Worm (Caenorhabditis elegans) whole organism, L2 larva: Measurements from ENCODE around the gene srh-213.
A peak's percentile ranks its signal among the peaks of the same experiment; 100 is the strongest.
"Not testable (repeated sequence)": the region's sequence is repeated elsewhere in the genome, so short reads cannot be mapped to it uniquely, and the experiment has no call there.

Experiments
- C34F6.9 ChIP-seq: fragments of 150-350 bp; optimal IDR thresholded peaks from 2 replicates; lab custom pipeline; 2014; ENCODE audit warnings: missing biosample characterization, missing genetic modification characterization
- F13H6.1 ChIP-seq: sonication (generic microtip); optimal IDR thresholded peaks from 2 replicates; lab custom pipeline; 2016; ENCODE audit warnings: missing genetic modification characterization, missing compliant biosample characterization
- alr-1 ChIP-seq: fragments of 150-350 bp; optimal IDR thresholded peaks from 2 replicates; lab custom pipeline; 2014; ENCODE audit warnings: missing biosample characterization, missing genetic modification characterization
- ama-1 ChIP-seq: fragments of 150-350 bp; optimal IDR thresholded peaks from 2 replicates; lab custom pipeline; 2018; ENCODE audit warnings: inconsistent platforms
- ceh-82 ChIP-seq: fragments of 150-350 bp; optimal IDR thresholded peaks from 2 replicates; lab custom pipeline; 2014; ENCODE audit warnings: missing biosample characterization, missing genetic modification characterization
- crh-2 ChIP-seq: sonication (generic microtip); optimal IDR thresholded peaks from 2 replicates; lab custom pipeline; 2017; ENCODE audit warnings: missing biosample characterization, missing genetic modification characterization
- dmd-4 ChIP-seq: sonication (generic microtip); optimal IDR thresholded peaks from 2 replicates; lab custom pipeline; 2017; ENCODE audit warnings: missing biosample characterization, missing genetic modification characterization
- egl-27 ChIP-seq: sonication (generic microtip); optimal IDR thresholded peaks from 3 replicates; lab custom pipeline; 2017; ENCODE audit warnings: missing biosample characterization, missing genetic modification reagents, missing genetic modification characterization
- elt-1 ChIP-seq: fragments of 150-350 bp; optimal IDR thresholded peaks from 2 replicates; lab custom pipeline; 2014; ENCODE audit warnings: missing biosample characterization, missing genetic modification characterization
- fos-1 ChIP-seq: fragments of 150-350 bp; optimal IDR thresholded peaks from 2 replicates; lab custom pipeline; 2014; ENCODE audit warnings: missing biosample characterization, missing genetic modification characterization
- lin-11 ChIP-seq: fragments of 150-350 bp; sonication (generic microtip); optimal IDR thresholded peaks from 2 replicates; lab custom pipeline; 2014; ENCODE audit warnings: missing biosample characterization, missing genetic modification characterization, inconsistent platforms, mixed read lengths
- lin-13 ChIP-seq: fragments of 150-350 bp; optimal IDR thresholded peaks from 2 replicates; lab custom pipeline; 2014; ENCODE audit warnings: missing biosample characterization, missing genetic modification reagents, missing genetic modification characterization
- lin-39 ChIP-seq: fragments of 150-350 bp; optimal IDR thresholded peaks from 2 replicates; lab custom pipeline; 2014; ENCODE audit warnings: missing biosample characterization, missing genetic modification reagents, missing genetic modification characterization
- lsy-2 ChIP-seq, 2 experiments: fragments of 150-350 bp in 1 of 2; sonication (generic microtip) in 1 of 2; optimal IDR thresholded peaks; 2 replicates each; lab custom pipeline; 2014 to 2017; ENCODE audit warnings: missing biosample characterization in 2 of 2, missing genetic modification characterization in 2 of 2
- mab-5 ChIP-seq: fragments of 150-350 bp; optimal IDR thresholded peaks from 2 replicates; lab custom pipeline; 2014; ENCODE audit warnings: missing biosample characterization, missing genetic modification characterization
- mbf-1 ChIP-seq: sonication (generic microtip); optimal IDR thresholded peaks from 2 replicates; lab custom pipeline; 2017; ENCODE audit warnings: missing biosample characterization, missing genetic modification characterization
- mdl-1 ChIP-seq, 2 experiments: fragments of 150-350 bp in 1 of 2; sonication (generic microtip) in 1 of 2; optimal IDR thresholded peaks; 2 replicates each; lab custom pipeline; 2017; ENCODE audit warnings: missing biosample characterization in 2 of 2, missing genetic modification characterization in 2 of 2
- nhr-12 ChIP-seq: fragments of 150-350 bp; optimal IDR thresholded peaks from 2 replicates; lab custom pipeline; 2014; ENCODE audit warnings: missing biosample characterization, missing genetic modification characterization
- nhr-129 ChIP-seq: fragments of 150-350 bp; optimal IDR thresholded peaks from 2 replicates; lab custom pipeline; 2014; ENCODE audit warnings: missing biosample characterization, missing genetic modification characterization
- nhr-237 ChIP-seq: fragments of 150-350 bp; optimal IDR thresholded peaks from 2 replicates; lab custom pipeline; 2014; ENCODE audit warnings: missing biosample characterization, missing genetic modification characterization
- nhr-77 ChIP-seq: fragments of 150-350 bp; optimal IDR thresholded peaks from 2 replicates; lab custom pipeline; 2014; ENCODE audit warnings: missing biosample characterization, missing genetic modification characterization
- peb-1 ChIP-seq: fragments of 150-350 bp; optimal IDR thresholded peaks from 2 replicates; lab custom pipeline; 2014; ENCODE audit warnings: missing biosample characterization, missing genetic modification characterization
- sem-4 ChIP-seq: fragments of 150-350 bp; optimal IDR thresholded peaks from 2 replicates; lab custom pipeline; 2014; ENCODE audit warnings: missing biosample characterization, missing genetic modification reagents, missing genetic modification characterization
- skn-1 ChIP-seq: sonication (generic microtip); optimal IDR thresholded peaks from 2 replicates; lab custom pipeline; 2017; ENCODE audit warnings: missing biosample characterization, missing genetic modification characterization
- sma-3 ChIP-seq: sonication (generic microtip); optimal IDR thresholded peaks from 2 replicates; lab custom pipeline; 2016; ENCODE audit warnings: missing genetic modification reagents, missing genetic modification characterization, missing compliant biosample characterization
- sma-9 ChIP-seq, 2 experiments: fragments of 150-350 bp in 1 of 2; sonication (generic microtip) in 1 of 2; optimal IDR thresholded peaks; 2 replicates each; lab custom pipeline; 2014 to 2016; ENCODE audit warnings: missing genetic modification characterization in 2 of 2, mild to moderate bottlenecking in 1 of 2, missing biosample characterization in 1 of 2, missing compliant biosample characterization in 1 of 2, missing genetic modification reagents in 1 of 2, moderate library complexity in 1 of 2
- unc-39 ChIP-seq: fragments of 150-350 bp; optimal IDR thresholded peaks from 2 replicates; lab custom pipeline; 2014; ENCODE audit warnings: missing biosample characterization, missing genetic modification characterization
- unc-55 ChIP-seq: fragments of 150-350 bp; sonication (generic microtip); optimal IDR thresholded peaks from 3 replicates; lab custom pipeline; 2014; ENCODE audit warnings: missing biosample characterization, missing genetic modification reagents, missing genetic modification characterization
- unc-62 ChIP-seq: fragments of 150-350 bp; optimal IDR thresholded peaks from 2 replicates; lab custom pipeline; 2014; ENCODE audit warnings: missing biosample characterization, missing genetic modification reagents, missing genetic modification characterization
- zag-1 ChIP-seq: fragments of 150-350 bp; optimal IDR thresholded peaks from 2 replicates; lab custom pipeline; 2014; ENCODE audit warnings: missing biosample characterization, missing genetic modification characterization
- ztf-1 ChIP-seq: fragments of 200-800 bp; sonication (Bioruptor generic); conservative IDR thresholded peaks from 2 replicates; pipeline ENCODE4 v1.3.6; 2022; ENCODE audit warnings: missing genetic modification characterization, missing compliant biosample characterization
- ztf-11 ChIP-seq: sonication (generic microtip); optimal IDR thresholded peaks from 2 replicates; lab custom pipeline; 2017; ENCODE audit warnings: missing biosample characterization, missing genetic modification characterization
- ztf-4 ChIP-seq: fragments of 150-350 bp; optimal IDR thresholded peaks from 2 replicates; lab custom pipeline; 2014; ENCODE audit warnings: missing biosample characterization, missing genetic modification characterization

The srh-213 gene

DNA sequence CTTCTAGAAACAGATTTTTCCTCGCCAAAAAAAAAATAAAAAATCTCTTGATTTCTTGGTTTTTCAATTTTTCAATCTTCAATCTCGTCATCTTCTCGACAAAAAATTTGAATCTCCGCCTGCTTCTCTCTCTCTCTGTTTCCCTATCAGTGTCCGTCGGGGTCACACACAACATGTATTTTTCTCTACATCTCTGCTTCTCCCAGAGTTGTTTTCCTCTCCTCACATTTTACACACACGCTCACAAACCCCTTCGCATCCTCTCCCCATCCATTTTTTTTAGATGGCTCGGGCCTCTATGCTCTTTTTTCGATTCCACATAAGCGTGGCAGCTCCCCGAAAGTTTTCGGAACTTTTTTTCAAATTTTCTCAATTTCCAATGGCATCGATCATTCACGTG is 15.0 kb downstream of the srh-213 start (continued):
- TF ChIP-seq elt-1 (tag; lab: Kevin White, UChicago) (no peak), lin-11 (no peak), sma-3 (GFP tag; lab: Kevin White, UChicago) (peak; percentile 9), nhr-129 (peak; percentile 75), egl-27 (no peak), mab-5 (tag; lab: Kevin White, UChicago) (no peak), ztf-11 (tag; lab: Kevin White, UChicago) (no peak), crh-2 (tag; lab: Kevin White, UChicago) (peak; percentile 49), ztf-1 (GFP tag; lab: Robert Waterston, UW) (no peak), sem-4 (tag; lab: Kevin White, UChicago) (no peak), mdl-1 (tag; optimal IDR thresholded peaks at IDR 0.05; lab: Kevin White, UChicago) (no peak), F13H6.1 (tag; lab: Kevin White, UChicago) (peak; percentile 44), skn-1 (no peak), sma-9 (GFP tag; optimal IDR thresholded peaks at IDR 0.05; lab: Kevin White, UChicago) (peak; percentile 75), sma-9 (tag; optimal IDR thresholded peaks at IDR 0.05; lab: Kevin White, UChicago) (no peak), ztf-4 (tag; lab: Kevin White, UChicago) (no peak), ceh-82 (tag; lab: Kevin White, UChicago) (no peak), nhr-12 (tag; lab: Kevin White, UChicago) (no peak), unc-55 (GFP tag; lab: Kevin White, UChicago) (peak; percentile 55), nhr-237 (tag; lab: Kevin White, UChicago) (no peak), alr-1 (no peak)

DNA sequence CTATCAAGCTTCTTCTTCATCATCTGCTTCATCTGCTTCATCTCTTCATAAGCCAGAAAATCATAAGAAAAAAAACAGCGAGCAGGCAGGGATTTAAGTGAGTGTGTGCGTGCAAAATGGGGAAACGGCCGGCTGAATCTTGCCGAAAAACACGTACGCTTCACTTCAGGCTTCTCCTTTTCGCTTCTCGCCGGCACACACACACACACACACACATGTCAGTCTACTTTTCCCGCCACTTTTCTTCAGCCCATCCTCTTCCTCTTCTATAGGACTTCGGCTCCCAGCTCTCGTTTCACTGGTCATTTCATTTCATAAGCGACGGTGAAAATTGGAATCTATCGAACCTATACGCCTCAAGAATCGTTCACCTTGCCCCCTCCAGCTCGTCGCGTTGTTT is 15.6 kb downstream of the srh-213 start:
- TF ChIP-seq C34F6.9 (tag; lab: Kevin White, UChicago) (peak; percentile 40), lin-11 (peak; percentile 14), mbf-1 (no peak), nhr-129 (peak; percentile 67), alr-1 (no peak)

DNA sequence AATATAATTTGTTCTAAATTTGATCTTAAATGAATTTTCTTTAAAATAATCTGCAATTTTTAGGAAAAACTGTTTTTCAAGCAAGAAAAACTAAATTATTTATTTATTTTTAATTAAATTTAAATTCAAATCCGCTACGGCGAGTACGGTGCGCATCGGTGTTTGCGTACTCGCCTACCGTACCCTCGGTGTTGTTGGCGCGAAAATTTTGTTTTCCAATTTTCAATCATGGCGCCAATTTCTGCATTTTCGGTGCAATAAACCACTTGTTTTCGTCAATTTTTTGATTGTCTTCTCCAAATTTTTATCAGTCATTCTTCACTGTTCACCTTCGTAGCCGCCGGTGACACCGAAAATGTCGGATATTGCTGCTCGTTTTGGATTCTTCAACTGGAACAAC is 16.0 kb downstream of the srh-213 start, which contains the start of gene pygl-1:
TSS of gene pygl-1 (plus strand) at position 211 of the 400 bp plus-strand sequence.
- TF ChIP-seq fos-1 (tag; lab: Kevin White, UChicago): no peak
- TF ChIP-seq lsy-2 (tag; optimal IDR thresholded peaks at IDR 0.05; lab: Kevin White, UChicago): peak in 1 of 2 experiments; percentile 81
- TF ChIP-seq zag-1 (tag; lab: Kevin White, UChicago): no peak

DNA sequence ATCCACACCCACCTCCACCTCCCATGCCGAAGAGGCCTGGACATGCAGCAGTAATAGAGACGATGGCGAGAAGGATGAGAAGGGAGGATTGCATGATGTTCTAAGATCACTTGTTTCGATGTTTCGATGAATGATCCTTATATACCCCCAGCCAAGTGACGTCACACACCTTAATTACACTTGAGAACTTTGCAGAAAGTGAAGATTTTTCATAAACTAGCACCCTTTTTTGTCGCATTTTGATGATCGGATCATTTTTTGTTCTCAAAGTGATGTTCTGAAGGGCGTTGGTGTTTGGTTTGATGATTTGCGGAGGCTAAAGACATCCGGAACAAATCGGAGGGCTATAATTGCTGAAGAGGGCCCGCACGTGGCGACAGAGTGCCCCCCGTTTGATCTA is 19.1 kb downstream of the srh-213 start, which contains the start of gene grl-27:
TSS of gene grl-27 (minus strand) at position 101 of the 400 bp plus-strand sequence.
- no peak for TF ChIP-seq skn-1
- TF ChIP-seq unc-62: no peak
- TF ChIP-seq nhr-77 (tag; lab: Kevin White, UChicago): no peak
- no peak for TF ChIP-seq ztf-4 (tag; lab: Kevin White, UChicago)
- TF ChIP-seq lsy-2 (tag; optimal IDR thresholded peaks at IDR 0.05; lab: Kevin White, UChicago): no peak
- no peak for TF ChIP-seq sem-4 (tag; lab: Kevin White, UChicago)
- TF ChIP-seq, all 48 proteins: peak for 0

DNA sequence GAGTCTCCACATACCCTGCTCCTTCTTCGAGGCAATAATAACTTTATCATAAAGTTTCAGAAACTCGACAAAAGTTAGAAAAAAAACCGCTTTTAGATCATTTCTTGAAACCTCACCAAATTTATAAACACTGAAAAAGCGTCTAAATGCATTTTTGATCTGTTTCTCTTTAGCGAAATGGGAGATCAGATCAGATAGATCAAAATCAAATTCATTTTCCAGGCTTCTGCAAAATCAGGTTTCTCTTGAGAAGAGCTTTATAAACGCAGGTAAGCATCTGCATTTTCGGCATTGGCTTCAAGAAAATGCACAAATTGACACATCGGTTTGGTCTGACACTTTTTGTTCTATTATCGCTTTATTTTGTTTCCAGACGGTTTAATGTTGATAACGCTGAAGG is 22.4 kb downstream of the srh-213 start, which contains the start of gene F40C5.1:
TSS of gene F40C5.1 (plus strand) at position 301 of the 400 bp plus-strand sequence.
- not testable (repeated sequence) for TF ChIP-seq peb-1; nhr-129; unc-39 (tag; lab: Kevin White, UChicago)

DNA sequence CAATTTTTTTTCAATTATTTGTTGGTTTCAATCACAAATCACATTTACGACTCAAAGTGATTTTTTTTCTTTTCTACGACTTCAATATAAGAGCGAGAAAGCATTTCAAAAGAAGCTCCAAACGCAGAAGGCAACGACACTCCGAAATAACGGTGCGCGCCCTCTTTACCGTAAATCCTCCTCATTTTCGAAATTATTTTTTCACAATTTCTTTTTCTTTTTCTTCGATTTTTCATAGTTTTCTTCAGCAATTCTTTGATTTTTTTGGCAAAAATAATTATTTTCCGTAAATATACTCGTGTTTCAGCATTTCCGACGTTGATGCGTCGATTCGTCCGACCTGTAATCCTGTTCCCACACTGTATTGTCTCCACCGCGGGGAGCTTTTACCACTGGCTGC is 24.1 kb downstream of the srh-213 start, which contains the start of gene F40C5.2:
TSS of gene F40C5.2 (plus strand) at position 301 of the 400 bp plus-strand sequence.
- TF ChIP-seq lin-11; lin-39; sem-4 (tag; lab: Kevin White, UChicago): not testable (repeated sequence)

DNA sequence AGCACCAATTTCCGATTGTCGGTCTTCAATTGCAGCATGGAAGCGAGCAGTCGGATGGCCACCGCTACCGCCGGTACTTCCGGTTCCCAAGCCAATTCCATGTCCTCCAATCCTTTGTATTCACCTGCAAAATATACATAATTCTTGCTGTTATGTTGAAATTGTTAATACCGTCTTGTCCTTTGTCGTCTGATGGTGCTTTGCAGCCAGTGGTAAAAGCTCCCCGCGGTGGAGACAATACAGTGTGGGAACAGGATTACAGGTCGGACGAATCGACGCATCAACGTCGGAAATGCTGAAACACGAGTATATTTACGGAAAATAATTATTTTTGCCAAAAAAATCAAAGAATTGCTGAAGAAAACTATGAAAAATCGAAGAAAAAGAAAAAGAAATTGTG is 30.5 kb downstream of the srh-213 start, which contains the start of gene T24A6.17:
TSS of gene T24A6.17 (minus strand) at position 101 of the 400 bp plus-strand sequence.
- not testable (repeated sequence) for TF ChIP-seq dmd-4; ama-1 (lab: Kevin White, UChicago); lin-13
- TF ChIP-seq, all 48 proteins: peak for 0; not testable (repeated sequence) for 48
